Worm (Caenorhabditis elegans) whole organism, midembryonic: ENCODE results near the gene ubh-3.

Source experiments
- T22C8.4 ChIP-seq: fragments of 200-800 bp; sonication (Bioruptor generic); IDR thresholded peaks from 2 replicates; pipeline ENCODE4 v1.3.6; 2022; ENCODE audit warnings: missing genetic modification characterization, missing compliant biosample characterization
- cog-1 ChIP-seq: sonication (generic microtip); optimal IDR thresholded peaks from 2 replicates; lab custom pipeline; 2016; ENCODE audit warnings: missing genetic modification characterization, missing compliant biosample characterization
- flt-1 ChIP-seq: fragments of 200-800 bp; sonication (Bioruptor generic); IDR thresholded peaks from 2 replicates; pipeline ENCODE4 v1.3.6; 2022; ENCODE audit warnings: missing genetic modification characterization, missing compliant biosample characterization
- klf-2 ChIP-seq: fragments of 200-800 bp; sonication (Bioruptor generic); conservative IDR thresholded peaks from 2 replicates; pipeline ENCODE4 v1.3.6; 2022; ENCODE audit warnings: missing genetic modification reagents, missing genetic modification characterization, missing compliant biosample characterization
- med-1 ChIP-seq: sonication (generic microtip); optimal IDR thresholded peaks from 2 replicates; lab custom pipeline; 2017; ENCODE audit warnings: missing genetic modification characterization, mild to moderate bottlenecking, missing compliant biosample characterization, antibody characterized with exemption, missing genetic modification reagents; ENCODE audit not compliant: insufficient read depth
- ref-1 ChIP-seq: fragments of 200-800 bp; sonication (Bioruptor generic); conservative IDR thresholded peaks from 2 replicates; pipeline ENCODE4 v1.3.6; 2022; ENCODE audit warnings: missing genetic modification reagents, missing genetic modification characterization, missing compliant biosample characterization
- tab-1 ChIP-seq: fragments of 200-800 bp; sonication (Bioruptor generic); IDR thresholded peaks from 2 replicates; pipeline ENCODE4 v1.3.6; 2022; ENCODE audit warnings: missing genetic modification characterization, missing compliant biosample characterization
- ztf-23 ChIP-seq: fragments of 200-800 bp; sonication (Bioruptor generic); IDR thresholded peaks from 2 replicates; pipeline ENCODE4 v1.3.6; 2022; ENCODE audit warnings: missing genetic modification reagents, missing genetic modification characterization, missing compliant biosample characterization
- ztf-29 ChIP-seq: fragments of 200-800 bp; sonication (Bioruptor generic); IDR thresholded peaks from 2 replicates; pipeline ENCODE4 v1.3.6; 2022; ENCODE audit warnings: missing genetic modification reagents, missing genetic modification characterization, missing compliant biosample characterization

ubh-3 gene

DNA sequence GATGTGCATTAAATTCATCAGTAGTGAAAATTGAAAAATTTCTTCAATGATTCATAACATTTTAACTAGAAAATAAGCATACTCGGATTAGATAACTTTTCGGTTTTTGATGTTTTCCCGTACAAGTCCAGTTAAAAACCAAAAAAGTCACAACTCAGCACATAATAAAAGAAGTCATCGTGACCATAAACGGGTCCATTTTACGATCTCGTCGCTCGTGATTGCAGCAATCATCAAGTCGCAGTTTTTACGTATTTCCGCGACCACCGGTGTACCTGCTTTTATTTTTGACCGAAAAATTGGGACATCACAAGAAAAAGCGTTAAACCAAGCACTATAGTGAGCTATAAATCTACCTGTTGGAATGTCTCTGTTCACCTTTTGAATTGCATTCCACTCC lies 47.4 kb downstream of the ubh-3 start:
- TF ChIP-seq klf-2 (GFP tag; lab: Robert Waterston, UW) (no peak), tab-1 (GFP tag; lab: Robert Waterston, UW) (no peak), flt-1 (no peak), ref-1 (GFP tag; lab: Robert Waterston, UW) (no peak), cog-1 (tag; lab: Kevin White, UChicago) (no peak), ztf-29 (GFP tag; lab: Robert Waterston, UW) (no peak)

DNA sequence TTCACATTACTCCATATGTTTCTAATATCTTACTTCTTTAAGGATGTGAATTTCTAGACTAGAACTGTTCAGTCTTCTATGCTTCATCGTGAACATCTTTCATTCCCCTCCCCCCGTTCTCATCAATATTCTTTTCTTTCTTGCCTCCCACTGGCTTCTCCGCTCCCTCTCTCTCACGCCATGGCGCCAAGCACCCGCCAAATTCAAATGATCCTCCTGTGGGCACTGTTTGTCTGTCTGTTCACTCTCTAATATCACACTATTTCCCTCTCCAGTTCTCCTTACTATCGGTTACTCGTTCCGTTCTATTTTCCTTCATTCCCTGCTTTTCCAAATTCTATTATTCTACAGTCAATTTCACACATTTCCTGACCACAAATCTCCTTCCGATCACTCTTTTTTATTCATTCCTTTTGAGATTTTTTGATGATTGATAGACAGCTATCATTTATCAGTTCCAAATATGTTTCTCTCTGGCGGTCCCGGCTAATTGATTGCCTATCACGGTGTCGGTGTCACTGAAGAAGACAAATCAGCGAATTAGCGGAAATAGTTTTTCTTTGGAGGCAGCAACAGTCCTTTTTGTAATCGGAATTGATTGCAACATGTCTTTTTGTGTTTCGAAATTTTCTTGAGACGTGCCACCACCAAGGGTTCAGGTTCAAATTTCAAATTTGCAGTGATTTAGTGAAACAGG lies 50.2 kb downstream of the ubh-3 start:
- TF ChIP-seq T22C8.4 (GFP tag; lab: Robert Waterston, UW) (no peak), klf-2 (GFP tag; lab: Robert Waterston, UW) (no peak), ztf-23 (no peak), cog-1 (tag; lab: Kevin White, UChicago) (no peak), med-1 (no peak), ref-1 (GFP tag; lab: Robert Waterston, UW) (no peak), tab-1 (GFP tag; lab: Robert Waterston, UW) (no peak), ztf-29 (GFP tag; lab: Robert Waterston, UW) (no peak), flt-1 (no peak)

DNA sequence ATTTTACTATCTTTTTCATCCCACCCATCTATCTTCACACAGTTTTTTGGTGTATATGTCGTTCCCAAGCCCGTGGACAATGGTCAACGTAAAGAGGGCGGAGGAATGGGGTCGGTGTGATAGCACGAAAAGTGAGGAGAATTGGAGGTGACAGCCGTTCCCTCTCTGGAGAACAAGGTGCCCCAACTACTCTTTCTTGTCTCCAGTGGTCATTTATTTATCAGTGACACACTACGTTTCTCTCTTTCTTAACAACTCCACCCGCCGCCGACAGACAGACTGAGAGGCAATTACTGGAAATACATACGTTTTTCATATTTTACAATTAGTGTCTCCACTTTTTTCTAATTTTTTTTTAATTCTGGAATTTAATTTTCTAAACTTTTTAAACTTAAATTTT lies 51.7 kb downstream of the ubh-3 start:
- TF ChIP-seq T22C8.4 (GFP tag; lab: Robert Waterston, UW) (no peak), ztf-23 (no peak), cog-1 (tag; lab: Kevin White, UChicago) (no peak), ref-1 (GFP tag; lab: Robert Waterston, UW) (no peak), med-1 (no peak), flt-1 (no peak), tab-1 (GFP tag; lab: Robert Waterston, UW) (no peak), ztf-29 (GFP tag; lab: Robert Waterston, UW) (no peak), klf-2 (GFP tag; lab: Robert Waterston, UW) (no peak)
